Worm (Caenorhabditis elegans): ENCODE measurements around the gene col-33.

DNA sequence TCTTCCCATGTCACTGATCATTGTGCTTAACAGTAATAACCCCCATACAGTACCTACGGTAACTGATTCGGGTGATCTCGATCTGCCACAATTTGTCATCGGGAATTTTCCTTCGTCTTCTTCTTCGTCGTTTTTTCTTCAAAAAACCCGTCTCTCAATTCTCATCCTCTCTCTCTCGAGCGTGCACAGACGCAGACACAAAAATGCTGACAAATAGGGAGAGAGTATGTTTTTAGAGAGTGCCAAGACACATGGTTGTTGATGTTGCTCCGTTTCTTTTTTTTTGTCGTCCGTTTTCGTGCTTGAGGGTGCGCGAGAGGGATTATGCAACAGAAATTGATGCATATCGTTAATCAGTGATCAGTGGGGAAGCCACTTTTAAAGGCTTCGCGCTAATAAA, 47.7 kb upstream of the col-33 start:
- TF ChIP-seq snpc-4 (tag; optimal IDR thresholded peaks at IDR 0.05) (no peak), unc-62 (GFP tag; optimal IDR thresholded peaks at IDR 0.05) (peak; percentile 70), nhr-2 (tag; optimal IDR thresholded peaks at IDR 0.05) (no peak), tbx-8 (GFP tag; optimal IDR thresholded peaks at IDR 0.05) (no peak), unc-39 (tag; optimal IDR thresholded peaks at IDR 0.05) (no peak), ztf-11 (tag; optimal IDR thresholded peaks at IDR 0.05) (no peak), nhr-76 (tag; optimal IDR thresholded peaks at IDR 0.05) (no peak), nhr-28 (tag; optimal IDR thresholded peaks at IDR 0.05) (no peak), lsy-2 (tag; optimal IDR thresholded peaks at IDR 0.05) (no peak), hlh-1 (tag; optimal IDR thresholded peaks at IDR 0.05) (no peak), nhr-12 (tag; optimal IDR thresholded peaks at IDR 0.05) (no peak), elt-3 (tag; optimal IDR thresholded peaks at IDR 0.05) (no peak), blmp-1 (tag; optimal IDR thresholded peaks at IDR 0.05) (no peak)
